Fruit fly (Drosophila melanogaster) whole organism, adult: Measurements from ENCODE around the gene NimB1.

Experiments used
- CG11617 ChIP-seq: fragments of 200-800 bp; sonication (Bioruptor generic); optimal IDR thresholded peaks from 2 replicates; lab custom pipeline; 2017; ENCODE audit warnings: mild to moderate bottlenecking, missing biosample characterization, missing genetic modification reagents, missing genetic modification characterization
- CG12768 ChIP-seq: fragments of 200-800 bp; sonication (Bioruptor generic); optimal IDR thresholded peaks from 2 replicates; lab custom pipeline; 2017; ENCODE audit warnings: missing biosample characterization, missing genetic modification characterization, mild to moderate bottlenecking, moderate library complexity, missing genetic modification reagents
- CG14711 ChIP-seq: fragments of 200-800 bp; sonication (Bioruptor generic); optimal IDR thresholded peaks from 2 replicates; lab custom pipeline; 2018; ENCODE audit warnings: missing biosample characterization, mild to moderate bottlenecking, missing genetic modification characterization, moderate library complexity
- CG1620 ChIP-seq: fragments of 200-800 bp; sonication (Bioruptor generic); optimal IDR thresholded peaks from 2 replicates; lab custom pipeline; 2016; ENCODE audit warnings: missing biosample characterization, missing genetic modification characterization
- CG33017 ChIP-seq: fragments of 200-800 bp; sonication (Bioruptor generic); optimal IDR thresholded peaks from 2 replicates; lab custom pipeline; 2018; ENCODE audit warnings: missing biosample characterization, mild to moderate bottlenecking, missing genetic modification characterization, moderate library complexity
- CG5204 ChIP-seq: fragments of 200-800 bp; sonication (Bioruptor generic); optimal IDR thresholded peaks from 2 replicates; lab custom pipeline; 2016; ENCODE audit warnings: missing biosample characterization, missing genetic modification characterization
- CG7045 ChIP-seq: fragments of 200-800 bp; sonication (Bioruptor generic); optimal IDR thresholded peaks from 2 replicates; lab custom pipeline; 2017; ENCODE audit warnings: missing biosample characterization, mild to moderate bottlenecking, missing genetic modification characterization
- CG7101 ChIP-seq: fragments of 200-800 bp; sonication (Bioruptor generic); optimal IDR thresholded peaks from 2 replicates; lab custom pipeline; 2018; ENCODE audit warnings: missing biosample characterization, mild to moderate bottlenecking, missing genetic modification characterization, moderate library complexity
- Clk ChIP-seq: fragments of 200-800 bp; sonication (Bioruptor generic); optimal IDR thresholded peaks from 2 replicates; lab custom pipeline; 2017; ENCODE audit warnings: missing biosample characterization, missing genetic modification characterization
- Crg-1 ChIP-seq: fragments of 200-800 bp; sonication (Bioruptor generic); optimal IDR thresholded peaks from 2 replicates; lab custom pipeline; 2016; ENCODE audit warnings: missing biosample characterization, missing genetic modification characterization
- Hr96 ChIP-seq: fragments of 200-800 bp; sonication (Bioruptor generic); optimal IDR thresholded peaks from 2 replicates; lab custom pipeline; 2016; ENCODE audit warnings: missing biosample characterization, missing genetic modification characterization
- Mnt ChIP-seq: fragments of 200-800 bp; sonication (Bioruptor generic); optimal IDR thresholded peaks from 2 replicates; lab custom pipeline; 2016; ENCODE audit warnings: missing biosample characterization, mild to moderate bottlenecking, missing genetic modification characterization
- bab1 ChIP-seq: fragments of 200-800 bp; sonication (Bioruptor generic); optimal IDR thresholded peaks from 3 replicates; lab custom pipeline; 2019; ENCODE audit warnings: missing biosample characterization, mild to moderate bottlenecking, missing genetic modification characterization, moderate library complexity
- cic ChIP-seq: fragments of 200-800 bp; sonication (Bioruptor generic); optimal IDR thresholded peaks from 2 replicates; lab custom pipeline; 2017; ENCODE audit warnings: missing biosample characterization, mild to moderate bottlenecking, missing genetic modification characterization, moderate library complexity
- cnc ChIP-seq, 2 experiments: fragments of >200 bp; optimal IDR thresholded peaks; 2 replicates each; lab custom pipeline; 2017
- kay ChIP-seq: fragments of 200-800 bp; sonication (Bioruptor generic); peaks from one replicate; lab custom pipeline; 2016; ENCODE audit warnings: missing biosample characterization, missing genetic modification characterization, borderline replicate concordance
- ovo ChIP-seq: fragments of 200-800 bp; sonication (Bioruptor generic); optimal IDR thresholded peaks from 2 replicates; lab custom pipeline; 2016; ENCODE audit warnings: missing biosample characterization, missing genetic modification characterization
- pad ChIP-seq: fragments of 200-800 bp; sonication (Bioruptor generic); optimal IDR thresholded peaks from 3 replicates; lab custom pipeline; 2017; ENCODE audit warnings: missing biosample characterization, missing genetic modification characterization, mild to moderate bottlenecking, moderate library complexity, missing genetic modification reagents
- tj ChIP-seq: fragments of 200-800 bp; sonication (Bioruptor generic); optimal IDR thresholded peaks from 3 replicates; lab custom pipeline; 2017; ENCODE audit warnings: missing biosample characterization, mild to moderate bottlenecking, missing genetic modification characterization, moderate library complexity
- toe ChIP-seq: fragments of 200-800 bp; sonication (Bioruptor generic); optimal IDR thresholded peaks from 2 replicates; lab custom pipeline; 2016; ENCODE audit warnings: missing biosample characterization, missing genetic modification characterization

Gene NimB1

dm6 chr2L:13934542-13935065 is 28.7 kb upstream of the NimB1 start, which contains the start of gene Vajk2:
TSS of gene Vajk2 (minus strand) at chr2L:13934692.
- TF ChIP-seq CG7045 (GFP tag; lab: Kevin White, UChicago) (no peak), CG33017 (tag; lab: Kevin White, UChicago) (no peak), CG12768 (no peak), Crg-1 (GFP tag; lab: Kevin White, UChicago) (no peak), cnc (optimal IDR thresholded peaks at IDR 0.05; lab: Kevin White, UChicago) (no peak), toe (GFP tag; lab: Kevin White, UChicago) (no peak), CG14711 (no peak), Clk (GFP tag; lab: Kevin White, UChicago) (no peak), CG11617 (no peak), pad (GFP tag; lab: Kevin White, UChicago) (no peak), CG7101 (no peak)

- TF ChIP-seq CG33017 (tag; lab: Kevin White, UChicago) (no peak), cnc (optimal IDR thresholded peaks at IDR 0.05; lab: Kevin White, UChicago) (no peak), CG14711 (no peak), CG1620 (GFP tag; lab: Kevin White, UChicago) (no peak), CG11617 (no peak), CG7045 (GFP tag; lab: Kevin White, UChicago) (no peak), Mnt (GFP tag; lab: Kevin White, UChicago) (no peak), CG7101 (no peak), kay (no peak), CG5204 (no peak), Hr96 (GFP tag; lab: Kevin White, UChicago) (no peak), cic (no peak), CG12768 (no peak), ovo (no peak)
These were observed 15.8 kb upstream of the NimB1 start, which contains the start of gene Vajk3 for dm6 chr2L:13947476-13947875. TSS of gene Vajk3 (minus strand) at chr2L:13947476.

- no peak for TF ChIP-seq cic
- no peak for TF ChIP-seq CG12768
These were observed 13.5 kb upstream of the NimB1 start for dm6 chr2L:13949789-13950188.

- TF ChIP-seq cnc (optimal IDR thresholded peaks at IDR 0.05; lab: Kevin White, UChicago) = no peak
- no peak for TF ChIP-seq Hr96 (GFP tag; lab: Kevin White, UChicago)
- no peak for TF ChIP-seq Mnt (GFP tag; lab: Kevin White, UChicago)
- no peak for TF ChIP-seq CG1620 (GFP tag; lab: Kevin White, UChicago)
- no peak for TF ChIP-seq CG7101
- no peak for TF ChIP-seq tj (GFP tag; lab: Kevin White, UChicago)
- TF ChIP-seq kay = no peak
- TF ChIP-seq CG11617 = no peak
- TF ChIP-seq cic = no peak
- no peak for TF ChIP-seq CG12768
- no peak for TF ChIP-seq CG33017 (tag; lab: Kevin White, UChicago)
- TF ChIP-seq CG14711 = no peak
- no peak for TF ChIP-seq CG5204
- no peak for TF ChIP-seq toe (GFP tag; lab: Kevin White, UChicago)
These were observed 7.5 kb upstream of the NimB1 start for dm6 chr2L:13955775-13956174.

dm6 chr2L:13957239-13957638 is 6.1 kb upstream of the NimB1 start, which contains the start of gene NimA:
TSS of gene NimA (plus strand) at chr2L:13957539.
- TF ChIP-seq cnc (optimal IDR thresholded peaks at IDR 0.05; lab: Kevin White, UChicago) (no peak), CG7101 (no peak), CG5204 (no peak), Hr96 (GFP tag; lab: Kevin White, UChicago) (no peak), kay (no peak), CG1620 (GFP tag; lab: Kevin White, UChicago) (no peak), bab1 (GFP tag; lab: Kevin White, UChicago) (no peak), Crg-1 (GFP tag; lab: Kevin White, UChicago) (no peak), CG14711 (no peak)

- TF ChIP-seq CG1620 (GFP tag; lab: Kevin White, UChicago) (no peak), tj (GFP tag; lab: Kevin White, UChicago) (no peak), toe (GFP tag; lab: Kevin White, UChicago) (no peak), CG14711 (no peak), CG33017 (tag; lab: Kevin White, UChicago) (no peak), Mnt (GFP tag; lab: Kevin White, UChicago) (no peak), pad (GFP tag; lab: Kevin White, UChicago) (no peak), Hr96 (GFP tag; lab: Kevin White, UChicago) (no peak), CG7045 (GFP tag; lab: Kevin White, UChicago) (no peak), CG11617 (no peak), CG7101 (no peak)
These were observed 2.9 kb upstream of the NimB1 start for dm6 chr2L:13960399-13960798.

dm6 chr2L:13966732-13967316 is 3.5 kb downstream of the NimB1 start, which contains the start of gene NimB2:
TSS of gene NimB2 (minus strand) at chr2L:13967018.
- TF ChIP-seq Clk (GFP tag; lab: Kevin White, UChicago) = no peak
- no peak for TF ChIP-seq CG7101
- no peak for TF ChIP-seq CG33017 (tag; lab: Kevin White, UChicago)
- TF ChIP-seq CG14711 = no peak
- TF ChIP-seq bab1 (GFP tag; lab: Kevin White, UChicago) = no peak
- no peak for TF ChIP-seq CG11617
- TF ChIP-seq pad (GFP tag; lab: Kevin White, UChicago) = no peak
- no peak for TF ChIP-seq CG7045 (GFP tag; lab: Kevin White, UChicago)
- no peak for TF ChIP-seq Hr96 (GFP tag; lab: Kevin White, UChicago)
- no peak for TF ChIP-seq Mnt (GFP tag; lab: Kevin White, UChicago)
- no peak for TF ChIP-seq cnc (optimal IDR thresholded peaks at IDR 0.05; lab: Kevin White, UChicago)
